Worm (Caenorhabditis elegans) whole organism, L4 larva: Measurements from ENCODE around the gene F21A3.11.

ENCODE experiments used
- F49E8.2 ChIP-seq: sonication (generic microtip); optimal IDR thresholded peaks from 2 replicates; lab custom pipeline; 2016; ENCODE audit warnings: missing compliant biosample characterization, mild to moderate bottlenecking, missing genetic modification characterization, borderline replicate concordance
- T20F7.1 ChIP-seq: fragments of 200-800 bp; sonication (Bioruptor generic); optimal IDR thresholded peaks from 2 replicates; lab custom pipeline; 2018; ENCODE audit warnings: mild to moderate bottlenecking, missing genetic modification characterization, missing compliant biosample characterization
- ZK337.2 ChIP-seq: fragments of 200-800 bp; sonication (Bioruptor generic); IDR thresholded peaks from 2 replicates; pipeline ENCODE4 v1.3.6; 2022; ENCODE audit warnings: missing genetic modification reagents, missing genetic modification characterization, missing compliant biosample characterization
- ZK546.5 ChIP-seq, 2 experiments: sonication (generic microtip); optimal IDR thresholded peaks; 2 replicates each; lab custom pipeline; 2017; ENCODE audit warnings: missing biosample characterization in 2 of 2, missing genetic modification characterization in 2 of 2
- aha-1 ChIP-seq: fragments of 150-350 bp; peaks from one replicate; lab custom pipeline; 2014; ENCODE audit warnings: missing biosample characterization, missing genetic modification characterization
- attf-4 ChIP-seq: sonication (generic microtip); optimal IDR thresholded peaks from 3 replicates; lab custom pipeline; 2017; ENCODE audit warnings: missing biosample characterization, missing genetic modification characterization
- ces-1 ChIP-seq: fragments of 150-350 bp; sonication (generic microtip); optimal IDR thresholded peaks from 4 replicates; lab custom pipeline; 2014; ENCODE audit warnings: missing biosample characterization, missing genetic modification reagents, missing genetic modification characterization
- cey-2 ChIP-seq: sonication (generic microtip); optimal IDR thresholded peaks from 3 replicates; lab custom pipeline; 2017; ENCODE audit warnings: missing genetic modification characterization, mild to moderate bottlenecking, missing compliant biosample characterization, antibody characterized with exemption, borderline replicate concordance; ENCODE audit not compliant: insufficient read depth
- daf-12 ChIP-seq: fragments of 150-350 bp; optimal IDR thresholded peaks from 2 replicates; lab custom pipeline; 2014; ENCODE audit warnings: missing biosample characterization, missing genetic modification reagents, missing genetic modification characterization
- daf-19 ChIP-seq: fragments of 200-800 bp; sonication (Bioruptor generic); conservative IDR thresholded peaks from 2 replicates; pipeline ENCODE4 v1.3.6; 2022; ENCODE audit warnings: missing genetic modification characterization, missing compliant biosample characterization
- dmd-6 ChIP-seq: fragments of 200-800 bp; sonication (Bioruptor generic); IDR thresholded peaks from 2 replicates; pipeline ENCODE4 v1.3.6; 2022; ENCODE audit warnings: missing genetic modification reagents, missing genetic modification characterization, missing compliant biosample characterization
- dmd-8 ChIP-seq: fragments of 200-800 bp; sonication (Bioruptor generic); IDR thresholded peaks from 2 replicates; pipeline ENCODE4 v1.3.6; 2022; ENCODE audit warnings: missing genetic modification characterization, missing compliant biosample characterization
- dmd-9 ChIP-seq: fragments of 200-800 bp; sonication (Bioruptor generic); IDR thresholded peaks from 2 replicates; pipeline ENCODE4 v1.3.6; 2022; ENCODE audit warnings: missing genetic modification reagents, missing genetic modification characterization, missing compliant biosample characterization
- fos-1 ChIP-seq: fragments of 150-350 bp; optimal IDR thresholded peaks from 2 replicates; lab custom pipeline; 2014; ENCODE audit warnings: missing biosample characterization, missing genetic modification characterization
- gei-8 ChIP-seq: fragments of 200-800 bp; sonication (Bioruptor generic); optimal IDR thresholded peaks from 2 replicates; lab custom pipeline; 2018; ENCODE audit warnings: mild to moderate bottlenecking, missing genetic modification characterization, missing compliant biosample characterization
- hlh-30 ChIP-seq: sonication (generic microtip); optimal IDR thresholded peaks from 2 replicates; lab custom pipeline; 2017; ENCODE audit warnings: antibody characterized with exemption, mild to moderate bottlenecking, missing genetic modification characterization, missing compliant biosample characterization; ENCODE audit not compliant: insufficient read depth
- jun-1 ChIP-seq: fragments of 150-350 bp; optimal IDR thresholded peaks from 2 replicates; lab custom pipeline; 2014; ENCODE audit warnings: missing biosample characterization, missing genetic modification reagents, missing genetic modification characterization
- lim-7 ChIP-seq: fragments of 200-800 bp; sonication (Bioruptor generic); IDR thresholded peaks from 2 replicates; pipeline ENCODE4 v1.3.6; 2022; ENCODE audit warnings: missing genetic modification characterization, missing compliant biosample characterization
- lin-29 ChIP-seq: fragments of 200-800 bp; sonication (Bioruptor generic); IDR thresholded peaks from 2 replicates; pipeline ENCODE4 v1.3.6; 2022; ENCODE audit warnings: missing genetic modification reagents, missing genetic modification characterization, missing compliant biosample characterization
- lir-3 ChIP-seq: sonication (generic microtip); optimal IDR thresholded peaks from 2 replicates; lab custom pipeline; 2016; ENCODE audit warnings: mild to moderate bottlenecking, missing genetic modification characterization, missing compliant biosample characterization
- madf-9 ChIP-seq: fragments of 200-800 bp; sonication (Bioruptor generic); conservative IDR thresholded peaks from 2 replicates; pipeline ENCODE4 v1.3.6; 2022; ENCODE audit warnings: missing genetic modification reagents, missing genetic modification characterization, missing compliant biosample characterization
- mdt-29 ChIP-seq: fragments of 200-800 bp; sonication (Bioruptor generic); IDR thresholded peaks from 2 replicates; pipeline ENCODE4 v1.3.6; 2022; ENCODE audit warnings: missing genetic modification reagents, missing genetic modification characterization, missing compliant biosample characterization
- mep-1 ChIP-seq: fragments of 150-350 bp; sonication (generic microtip); optimal IDR thresholded peaks from 3 replicates; lab custom pipeline; 2014; ENCODE audit warnings: missing biosample characterization, missing genetic modification characterization
- mes-2 ChIP-seq: sonication (generic microtip); optimal IDR thresholded peaks from 2 replicates; lab custom pipeline; 2016; ENCODE audit warnings: missing genotype, mild to moderate bottlenecking, missing genetic modification characterization, missing compliant biosample characterization; ENCODE audit not compliant: poor library complexity, severe bottlenecking
- mxl-3 ChIP-seq: fragments of 200-800 bp; sonication (Bioruptor generic); optimal IDR thresholded peaks from 2 replicates; lab custom pipeline; 2018; ENCODE audit warnings: mild to moderate bottlenecking, missing genetic modification characterization, missing compliant biosample characterization
- nhr-111 ChIP-seq: fragments of 200-800 bp; sonication (Bioruptor generic); optimal IDR thresholded peaks from 2 replicates; lab custom pipeline; 2018; ENCODE audit warnings: mild to moderate bottlenecking, missing genetic modification characterization, missing compliant biosample characterization
- nhr-77 ChIP-seq: fragments of 150-350 bp; optimal IDR thresholded peaks from 2 replicates; lab custom pipeline; 2014; ENCODE audit warnings: missing biosample characterization, missing genetic modification characterization
- pha-4 ChIP-seq, 2 experiments: fragments of 150-350 bp in 1 of 2; fragments of 200-800 bp in 1 of 2; sonication (Bioruptor generic) in 1 of 2; IDR thresholded peaks in 1 of 2; optimal IDR thresholded peaks in 1 of 2; 2 replicates each; pipeline versions ENCODE4 v1.3.6 to Lab custom; 2014 to 2022; ENCODE audit warnings: missing genetic modification characterization in 2 of 2, missing genetic modification reagents in 2 of 2, missing biosample characterization in 1 of 2, missing compliant biosample characterization in 1 of 2
- php-3 ChIP-seq: fragments of 200-800 bp; sonication (Bioruptor generic); IDR thresholded peaks from 2 replicates; pipeline ENCODE4 v1.3.6; 2022; ENCODE audit warnings: missing genetic modification reagents, missing genetic modification characterization, missing compliant biosample characterization
- saeg-2 ChIP-seq: fragments of 200-800 bp; sonication (Bioruptor generic); IDR thresholded peaks from 2 replicates; pipeline ENCODE4 v1.3.6; 2022; ENCODE audit warnings: missing genetic modification reagents, missing genetic modification characterization, missing compliant biosample characterization
- unc-130 ChIP-seq: sonication (generic microtip); optimal IDR thresholded peaks from 2 replicates; lab custom pipeline; 2016; ENCODE audit warnings: missing genetic modification reagents, missing genetic modification characterization, missing compliant biosample characterization
- vab-7 ChIP-seq: fragments of 200-800 bp; sonication (Bioruptor generic); IDR thresholded peaks from 2 replicates; pipeline ENCODE4 v1.3.6; 2022; ENCODE audit warnings: missing genetic modification reagents, missing genetic modification characterization, missing compliant biosample characterization
- zag-1 ChIP-seq: fragments of 150-350 bp; optimal IDR thresholded peaks from 2 replicates; lab custom pipeline; 2014; ENCODE audit warnings: missing biosample characterization, missing genetic modification characterization
- ztf-7 ChIP-seq: fragments of 150-350 bp; optimal IDR thresholded peaks from 2 replicates; lab custom pipeline; 2014; ENCODE audit warnings: missing biosample characterization, missing genetic modification characterization

The F21A3.11 gene

ce11 chrV:15497731-15498130 lies 35.3 kb downstream of the F21A3.11 start (continued):
- TF ChIP-seq cey-2 (tag; lab: Kevin White, UChicago) (no peak), nhr-77 (tag; lab: Kevin White, UChicago) (no peak), lir-3 (tag; lab: Kevin White, UChicago) (no peak), aha-1 (tag; lab: Kevin White, UChicago) (no peak)

DNA sequence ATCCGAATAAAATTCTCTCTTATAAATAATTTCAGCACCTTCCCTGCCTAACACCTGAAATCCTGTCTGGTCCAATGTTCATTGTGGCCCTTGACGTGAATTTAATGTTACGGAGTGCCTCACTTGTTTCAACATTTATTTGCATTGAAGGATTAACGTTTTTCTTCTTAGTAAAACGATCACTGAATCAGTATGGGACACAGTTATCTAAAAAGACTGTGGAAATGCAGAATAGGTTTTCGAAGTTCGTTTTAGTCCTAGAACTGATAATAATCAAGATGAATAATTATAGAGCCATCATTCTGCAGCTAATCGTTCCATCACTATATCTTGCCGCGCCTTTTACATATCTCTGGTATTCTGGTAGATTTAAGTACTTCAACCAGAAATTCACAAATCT lies 37.8 kb downstream of the F21A3.11 start, which contains the start of gene srh-219:
srh-219 (plus strand) TSS at position 301 of the 400 bp plus-strand sequence.
- TF ChIP-seq zag-1 (no peak), gei-8 (GFP tag; lab: Kevin White, UChicago) (no peak), unc-130 (GFP tag; lab: Kevin White, UChicago) (no peak), daf-19 (GFP tag; lab: Robert Waterston, UW) (no peak), mxl-3 (GFP tag; lab: Kevin White, UChicago) (no peak), mep-1 (tag; lab: Kevin White, UChicago) (no peak)

DNA sequence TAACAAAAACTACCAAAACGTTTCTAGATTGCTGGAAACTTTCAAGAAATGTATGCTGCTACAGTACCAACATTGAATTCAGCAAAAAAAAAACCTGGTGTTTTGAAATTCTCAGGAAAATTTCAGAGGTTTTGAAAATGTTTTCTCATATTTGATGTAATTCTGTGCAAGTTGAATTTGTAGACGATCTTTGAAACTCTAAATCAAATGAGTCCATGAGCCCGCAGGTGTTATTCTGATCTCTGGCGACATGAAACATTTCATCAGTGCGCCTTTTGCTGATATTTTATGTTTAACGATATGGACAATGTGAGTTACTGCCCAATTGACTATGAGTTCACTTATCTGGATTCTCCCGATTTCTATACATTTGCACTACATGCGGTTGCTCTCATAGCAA lies 39.3 kb downstream of the F21A3.11 start, which contains the start of gene srh-218:
srh-218 (plus strand) TSS at position 301 of the 400 bp plus-strand sequence.
- no peak for TF ChIP-seq attf-4 (tag; lab: Kevin White, UChicago)
- no peak for TF ChIP-seq ztf-7 (tag; lab: Kevin White, UChicago)
- no peak for TF ChIP-seq php-3 (GFP tag; lab: Robert Waterston, UW)
- no peak for TF ChIP-seq mdt-29
- TF ChIP-seq pha-4 (GFP tag; IDR thresholded peaks at IDR 0.05; lab: Robert Waterston, UW) = no peak
- no peak for TF ChIP-seq pha-4 (tag; optimal IDR thresholded peaks at IDR 0.05; lab: Kevin White, UChicago)
- TF ChIP-seq F49E8.2 (tag; lab: Kevin White, UChicago) = no peak
- TF ChIP-seq mes-2 (tag; lab: Kevin White, UChicago) = no peak
- TF ChIP-seq nhr-111 (GFP tag; lab: Kevin White, UChicago) = no peak
- no peak for TF ChIP-seq ZK337.2 (GFP tag; lab: Robert Waterston, UW)
- no peak for TF ChIP-seq lir-3 (tag; lab: Kevin White, UChicago)
- no peak for TF ChIP-seq cey-2 (tag; lab: Kevin White, UChicago)
- TF ChIP-seq vab-7 (GFP tag; lab: Robert Waterston, UW) = no peak
- TF ChIP-seq dmd-6 = no peak
- TF ChIP-seq saeg-2 (GFP tag; lab: Robert Waterston, UW) = no peak
- TF ChIP-seq lin-29 (GFP tag; lab: Robert Waterston, UW) = no peak
- TF ChIP-seq unc-130 (GFP tag; lab: Kevin White, UChicago) = no peak

- TF ChIP-seq mxl-3 (GFP tag; lab: Kevin White, UChicago) (no peak), daf-12 (no peak), hlh-30 (tag; lab: Kevin White, UChicago) (no peak), T20F7.1 (GFP tag; lab: Kevin White, UChicago) (no peak), php-3 (GFP tag; lab: Robert Waterston, UW) (no peak), ces-1 (GFP tag; lab: Kevin White, UChicago) (no peak)
These were observed 40.5 kb downstream of the F21A3.11 start, which contains the start of gene str-264 for ce11 chrV:15492518-15492917. Gene str-264 (minus strand): TSS chrV:15492618.

- TF ChIP-seq jun-1 (no peak), dmd-9 (GFP tag; lab: Robert Waterston, UW) (no peak), madf-9 (GFP tag; lab: Robert Waterston, UW) (no peak), dmd-8 (no peak), ZK546.5 (tag; optimal IDR thresholded peaks at IDR 0.05; lab: Kevin White, UChicago) (no peak), ztf-7 (tag; lab: Kevin White, UChicago) (no peak), fos-1 (tag; lab: Kevin White, UChicago) (no peak), mep-1 (tag; lab: Kevin White, UChicago) (no peak), lim-7 (no peak)
These were observed 45.2 kb downstream of the F21A3.11 start, which contains the start of gene srw-21 for ce11 chrV:15487764-15488163. Gene srw-21 (plus strand): TSS chrV:15488064.
